Fruit fly (Drosophila melanogaster) whole organism, wandering third instar larva: Measurements from ENCODE around the gene CG13949.

Source experiments
- Abd-B ChIP-seq: fragments of >200 bp; optimal IDR thresholded peaks from 2 replicates; lab custom pipeline; 2017; ENCODE audit warnings: missing biosample characterization, missing genetic modification characterization
- CG32264 ChIP-seq: fragments of 200-800 bp; sonication (Bioruptor generic); optimal IDR thresholded peaks from 2 replicates; lab custom pipeline; 2016; ENCODE audit warnings: missing biosample characterization, missing genetic modification characterization
- CG9705 ChIP-seq: fragments of 200-800 bp; sonication (Bioruptor generic); optimal IDR thresholded peaks from 2 replicates; lab custom pipeline; 2018; ENCODE audit warnings: missing biosample characterization, mild to moderate bottlenecking, missing genetic modification characterization
- CrebA ChIP-seq: fragments of 200-800 bp; sonication (Bioruptor generic); optimal IDR thresholded peaks from 2 replicates; lab custom pipeline; 2016; ENCODE audit warnings: missing biosample characterization, mild to moderate bottlenecking, missing genetic modification characterization, borderline replicate concordance
- Dfd ChIP-seq: fragments of >200 bp; optimal IDR thresholded peaks from 2 replicates; lab custom pipeline; 2017; ENCODE audit warnings: missing biosample characterization, missing genetic modification characterization
- Dif ChIP-seq: fragments of 200-275, 200-300 bp; sonication (Bioruptor generic); optimal IDR thresholded peaks from 2 replicates; lab custom pipeline; 2018; ENCODE audit warnings: missing biosample characterization, missing genetic modification characterization; ENCODE audit not compliant: partially characterized antibody
- GATAd ChIP-seq: sonication (Bioruptor generic); optimal IDR thresholded peaks from 2 replicates; lab custom pipeline; 2016; ENCODE audit warnings: missing biosample characterization, missing genetic modification characterization
- HLH106 ChIP-seq: fragments of 200-800 bp; optimal IDR thresholded peaks from 3 replicates; lab custom pipeline; 2019; ENCODE audit warnings: missing biosample characterization, mild to moderate bottlenecking, missing genetic modification characterization, moderate library complexity
- Hnf4 ChIP-seq: fragments of 200-800 bp; sonication (Bioruptor generic); optimal IDR thresholded peaks from 2 replicates; lab custom pipeline; 2016; ENCODE audit warnings: missing biosample characterization, mild to moderate bottlenecking, missing genetic modification characterization
- Hr78 ChIP-seq: fragments of >200 bp; optimal IDR thresholded peaks from 2 replicates; lab custom pipeline; 2017; ENCODE audit warnings: missing biosample characterization, missing genetic modification characterization
- Hr83 ChIP-seq: fragments of 200-300 bp; sonication (Bioruptor generic); optimal IDR thresholded peaks from 2 replicates; lab custom pipeline; 2016; ENCODE audit warnings: missing biosample characterization, mild to moderate bottlenecking, missing genetic modification characterization, moderate library complexity; ENCODE audit not compliant: poor library complexity, severe bottlenecking
- Jra ChIP-seq: sonication (Bioruptor generic); optimal IDR thresholded peaks from 2 replicates; lab custom pipeline; 2016; ENCODE audit warnings: missing biosample characterization, missing genetic modification characterization
- Mio ChIP-seq: sonication (Bioruptor generic); optimal IDR thresholded peaks from 2 replicates; lab custom pipeline; 2016; ENCODE audit warnings: missing biosample characterization, missing genetic modification characterization
- Myc ChIP-seq: fragments of >200 bp; optimal IDR thresholded peaks from 2 replicates; lab custom pipeline; 2017
- N ChIP-seq: fragments of >200 bp; optimal IDR thresholded peaks from 2 replicates; lab custom pipeline; 2018; ENCODE audit warnings: missing biosample characterization, missing external identifiers, missing genetic modification characterization
- OdsH ChIP-seq: fragments of 200-800 bp; sonication (Bioruptor generic); optimal IDR thresholded peaks from 2 replicates; lab custom pipeline; 2016; ENCODE audit warnings: missing biosample characterization, mild to moderate bottlenecking, missing genetic modification characterization
- Rel ChIP-seq, 2 experiments: fragments of 200-800 bp; sonication (Bioruptor generic) in 1 of 2; optimal IDR thresholded peaks; 2 replicates in 1 of 2; 3 replicates in 1 of 2; lab custom pipeline; 2016 to 2019; ENCODE audit warnings: mild to moderate bottlenecking in 2 of 2, missing biosample characterization in 2 of 2, missing genetic modification characterization in 2 of 2, moderate library complexity in 1 of 2
- Sp1 ChIP-seq: fragments of 200-800 bp; sonication (Bioruptor generic); optimal IDR thresholded peaks from 3 replicates; lab custom pipeline; 2019; ENCODE audit warnings: missing biosample characterization, mild to moderate bottlenecking, missing genetic modification characterization, moderate library complexity
- Vsx2 ChIP-seq: fragments of 200-300, 225-300 bp; sonication (Bioruptor generic); optimal IDR thresholded peaks from 2 replicates; lab custom pipeline; 2018; ENCODE audit warnings: missing biosample characterization, missing genetic modification characterization; ENCODE audit not compliant: partially characterized antibody
- br ChIP-seq: fragments of 200-800 bp; sonication (Bioruptor generic); optimal IDR thresholded peaks from 2 replicates; lab custom pipeline; 2016; ENCODE audit warnings: missing biosample characterization, missing genetic modification characterization
- brk ChIP-seq: fragments of 200-800 bp; sonication (Bioruptor generic); optimal IDR thresholded peaks from 2 replicates; lab custom pipeline; 2016; ENCODE audit warnings: missing biosample characterization, mild to moderate bottlenecking, missing genetic modification characterization
- dl ChIP-seq, 2 experiments: fragments of 175-275, 200-275 bp in 1 of 2; fragments of 200-275 bp in 1 of 2; sonication (Bioruptor generic); optimal IDR thresholded peaks; lab custom pipeline; 2018; ENCODE audit warnings: mild to moderate bottlenecking in 2 of 2, missing biosample characterization in 2 of 2, missing genetic modification characterization in 2 of 2, moderate library complexity in 2 of 2; ENCODE audit not compliant: partially characterized antibody in 2 of 2, insufficient read depth in 1 of 2
- dmrt93B ChIP-seq: fragments of 200-800 bp; sonication (Bioruptor generic); optimal IDR thresholded peaks from 2 replicates; lab custom pipeline; 2018; ENCODE audit warnings: missing biosample characterization, mild to moderate bottlenecking, missing genetic modification characterization
- dsf ChIP-seq: sonication (Bioruptor generic); optimal IDR thresholded peaks from 2 replicates; lab custom pipeline; 2016; ENCODE audit warnings: missing biosample characterization, missing genetic modification characterization, borderline replicate concordance
- ey ChIP-seq: fragments of 200-800 bp; sonication (Bioruptor generic); optimal IDR thresholded peaks from 2 replicates; lab custom pipeline; 2016; ENCODE audit warnings: missing biosample characterization, missing genetic modification characterization
- foxo ChIP-seq, 2 experiments: fragments of 200-800 bp; sonication (Bioruptor generic); optimal IDR thresholded peaks; 2 replicates in 1 of 2; 3 replicates in 1 of 2; lab custom pipeline; 2016 to 2017; ENCODE audit warnings: missing biosample characterization in 2 of 2, missing genetic modification characterization in 2 of 2
- fru ChIP-seq: fragments of 200-800 bp; sonication (Bioruptor generic); optimal IDR thresholded peaks from 3 replicates; lab custom pipeline; 2016; ENCODE audit warnings: missing biosample characterization, mild to moderate bottlenecking, missing genetic modification characterization
- h ChIP-seq: fragments of 200-800 bp; sonication (Bioruptor generic); optimal IDR thresholded peaks from 3 replicates; lab custom pipeline; 2016; ENCODE audit warnings: missing biosample characterization, mild to moderate bottlenecking, missing genetic modification characterization
- jim ChIP-seq: fragments of 175-275, 200-325 bp; sonication (Bioruptor generic); optimal IDR thresholded peaks from 2 replicates; lab custom pipeline; 2016; ENCODE audit warnings: missing biosample characterization, mild to moderate bottlenecking, missing genetic modification characterization
- lola ChIP-seq: fragments of >200 bp; optimal IDR thresholded peaks from 2 replicates; lab custom pipeline; 2017; ENCODE audit warnings: missing biosample characterization, missing genetic modification characterization
- pan ChIP-seq: fragments of >200 bp; optimal IDR thresholded peaks from 2 replicates; lab custom pipeline; 2017
- psq ChIP-seq: fragments of 200-800 bp; sonication (Bioruptor generic); optimal IDR thresholded peaks from 3 replicates; lab custom pipeline; 2017; ENCODE audit warnings: missing biosample characterization, mild to moderate bottlenecking, missing genetic modification characterization, moderate library complexity
- rgr ChIP-seq: fragments of 200-800 bp; sonication (Bioruptor generic); optimal IDR thresholded peaks from 3 replicates; lab custom pipeline; 2016; ENCODE audit warnings: missing biosample characterization, mild to moderate bottlenecking, missing genetic modification characterization
- sage ChIP-seq: fragments of 200-800 bp; sonication (Bioruptor generic); optimal IDR thresholded peaks from 2 replicates; lab custom pipeline; 2016; ENCODE audit warnings: missing biosample characterization, mild to moderate bottlenecking, missing genetic modification characterization
- sv ChIP-seq: fragments of 200-800 bp; sonication (Bioruptor generic); optimal IDR thresholded peaks from 3 replicates; lab custom pipeline; 2016; ENCODE audit warnings: missing biosample characterization, missing genetic modification characterization
- tai ChIP-seq: sonication (Bioruptor generic); optimal IDR thresholded peaks from 2 replicates; lab custom pipeline; 2016; ENCODE audit warnings: missing biosample characterization, missing genetic modification characterization
- usp ChIP-seq: fragments of >200 bp; optimal IDR thresholded peaks from 2 replicates; lab custom pipeline; 2017; ENCODE audit warnings: missing biosample characterization, missing genetic modification characterization
- woc ChIP-seq: sonication (Bioruptor generic); optimal IDR thresholded peaks from 2 replicates; lab custom pipeline; 2016; ENCODE audit warnings: missing biosample characterization, mild to moderate bottlenecking, missing genetic modification characterization

Gene CG13949

dm6 chr2L:843850-844791 lies 11.0 kb upstream of the CG13949 start:
- TF ChIP-seq HLH106 (tag; lab: Kevin White, UChicago), result no peak
- no peak for TF ChIP-seq dsf
- peak; percentile 2 for TF ChIP-seq h
- no peak for TF ChIP-seq Mio (GFP tag; lab: Kevin White, UChicago)
- no peak for TF ChIP-seq woc (GFP tag; lab: Kevin White, UChicago)
- TF ChIP-seq CG9705, result no peak

dm6 chr2L:845341-846004 lies 9.7 kb upstream of the CG13949 start:
- TF ChIP-seq ey (GFP tag; lab: Kevin White, UChicago), result peak; percentile 83
- no peak for TF ChIP-seq CG9705
- TF ChIP-seq Dif (GFP tag; lab: Kevin White, UChicago), result no peak
- no peak for TF ChIP-seq dsf
- TF ChIP-seq jim (GFP tag; lab: Kevin White, UChicago), result no peak
- no peak for TF ChIP-seq dl (GFP tag; optimal IDR thresholded peaks at IDR 0.05; lab: Kevin White, UChicago; ENCODE audit: insufficient read depth in 1 of 2, partially characterized antibody in 2 of 2)
- no peak for TF ChIP-seq sage (GFP tag; lab: Kevin White, UChicago)
- no peak for TF ChIP-seq Hr83 (GFP tag; lab: Kevin White, UChicago)
- no peak for TF ChIP-seq Vsx2 (GFP tag; lab: Kevin White, UChicago)
- peak; percentile 79 for TF ChIP-seq sv (GFP tag; lab: Kevin White, UChicago)
- TF ChIP-seq foxo (GFP tag; optimal IDR thresholded peaks at IDR 0.05; lab: Kevin White, UChicago), result peak in 1 of 2 experiments; percentile 70
- TF ChIP-seq usp (GFP tag; lab: Kevin White, UChicago), result no peak
- peak; percentile 37 for TF ChIP-seq dmrt93B
- no peak for TF ChIP-seq CrebA (GFP tag; lab: Kevin White, UChicago)
- no peak for TF ChIP-seq Jra (GFP tag; lab: Kevin White, UChicago)
- TF ChIP-seq Hnf4 (GFP tag; lab: Kevin White, UChicago), result peak; percentile 64
- TF ChIP-seq psq, result peak; percentile 53
- TF ChIP-seq Dfd, result no peak
- no peak for TF ChIP-seq Hr78 (GFP tag; lab: Kevin White, UChicago)
- peak; percentile 32 for TF ChIP-seq CG32264 (GFP tag; lab: Kevin White, UChicago)
- peak; percentile 69 for TF ChIP-seq OdsH
- no peak for TF ChIP-seq brk
- TF ChIP-seq Myc, result no peak
- no peak for TF ChIP-seq GATAd (GFP tag; lab: Kevin White, UChicago)
- TF ChIP-seq N (GFP tag; lab: Kevin White, UChicago), result no peak
- no peak for TF ChIP-seq tai
- TF ChIP-seq HLH106 (tag; lab: Kevin White, UChicago), result peak; percentile 59
- TF ChIP-seq rgr (GFP tag; lab: Kevin White, UChicago), result peak; percentile 78
- TF ChIP-seq Mio (GFP tag; lab: Kevin White, UChicago), result no peak
- TF ChIP-seq h, result peak; percentile 64
- peak; percentile 79 for TF ChIP-seq br (GFP tag; lab: Kevin White, UChicago)
- no peak for TF ChIP-seq lola (GFP tag; lab: Kevin White, UChicago)
- TF ChIP-seq pan, result no peak
- peak; percentile 73 for TF ChIP-seq fru
- TF ChIP-seq Sp1 (GFP tag; lab: Kevin White, UChicago), result peak; percentile 46
- TF ChIP-seq Rel (GFP tag; optimal IDR thresholded peaks at IDR 0.05; lab: Kevin White, UChicago), result no peak
- TF ChIP-seq Rel (tag; optimal IDR thresholded peaks at IDR 0.05; lab: Kevin White, UChicago), result no peak
- no peak for TF ChIP-seq Abd-B (GFP tag; lab: Kevin White, UChicago)
- TF ChIP-seq woc (GFP tag; lab: Kevin White, UChicago), result peak; percentile 36
